Worm (Caenorhabditis elegans) whole organism, midembryonic: ENCODE results near the gene R10F2.6.

Experiments used
- T22C8.4 ChIP-seq: fragments of 200-800 bp; sonication (Bioruptor generic); IDR thresholded peaks from 2 replicates; pipeline ENCODE4 v1.3.6; 2022; ENCODE audit warnings: missing genetic modification characterization, missing compliant biosample characterization
- cog-1 ChIP-seq: sonication (generic microtip); optimal IDR thresholded peaks from 2 replicates; lab custom pipeline; 2016; ENCODE audit warnings: missing genetic modification characterization, missing compliant biosample characterization
- flt-1 ChIP-seq: fragments of 200-800 bp; sonication (Bioruptor generic); IDR thresholded peaks from 2 replicates; pipeline ENCODE4 v1.3.6; 2022; ENCODE audit warnings: missing genetic modification characterization, missing compliant biosample characterization
- klf-2 ChIP-seq: fragments of 200-800 bp; sonication (Bioruptor generic); conservative IDR thresholded peaks from 2 replicates; pipeline ENCODE4 v1.3.6; 2022; ENCODE audit warnings: missing genetic modification reagents, missing genetic modification characterization, missing compliant biosample characterization
- med-1 ChIP-seq: sonication (generic microtip); optimal IDR thresholded peaks from 2 replicates; lab custom pipeline; 2017; ENCODE audit warnings: missing genetic modification characterization, mild to moderate bottlenecking, missing compliant biosample characterization, antibody characterized with exemption, missing genetic modification reagents; ENCODE audit not compliant: insufficient read depth
- ref-1 ChIP-seq: fragments of 200-800 bp; sonication (Bioruptor generic); conservative IDR thresholded peaks from 2 replicates; pipeline ENCODE4 v1.3.6; 2022; ENCODE audit warnings: missing genetic modification reagents, missing genetic modification characterization, missing compliant biosample characterization
- tab-1 ChIP-seq: fragments of 200-800 bp; sonication (Bioruptor generic); IDR thresholded peaks from 2 replicates; pipeline ENCODE4 v1.3.6; 2022; ENCODE audit warnings: missing genetic modification characterization, missing compliant biosample characterization
- ztf-23 ChIP-seq: fragments of 200-800 bp; sonication (Bioruptor generic); IDR thresholded peaks from 2 replicates; pipeline ENCODE4 v1.3.6; 2022; ENCODE audit warnings: missing genetic modification reagents, missing genetic modification characterization, missing compliant biosample characterization
- ztf-29 ChIP-seq: fragments of 200-800 bp; sonication (Bioruptor generic); IDR thresholded peaks from 2 replicates; pipeline ENCODE4 v1.3.6; 2022; ENCODE audit warnings: missing genetic modification reagents, missing genetic modification characterization, missing compliant biosample characterization

DNA sequence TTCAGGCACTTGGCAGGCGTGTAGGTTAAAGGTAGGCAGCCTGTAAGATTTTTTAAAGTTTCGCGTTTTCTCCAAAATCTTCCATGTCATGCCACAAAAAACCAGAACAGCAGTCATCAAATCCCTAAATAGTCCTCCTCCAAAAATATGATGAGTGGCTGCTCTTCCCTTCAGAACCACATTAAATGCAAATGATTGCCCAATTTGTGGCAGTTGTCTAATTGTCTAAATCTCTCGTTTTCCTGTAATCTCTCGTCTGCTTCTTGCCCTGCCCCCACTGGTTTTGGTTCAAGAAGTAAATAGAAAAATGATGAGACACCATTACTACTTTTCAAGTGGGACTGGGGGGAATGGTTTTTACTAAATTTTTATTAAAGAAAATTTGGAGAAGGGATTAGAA is 39.7 kb downstream of the R10F2.6 start:
- no peak for TF ChIP-seq med-1
- no peak for TF ChIP-seq T22C8.4 (GFP tag; lab: Robert Waterston, UW)
- no peak for TF ChIP-seq ref-1 (GFP tag; lab: Robert Waterston, UW)
- no peak for TF ChIP-seq ztf-23 (GFP tag; lab: Robert Waterston, UW)
- TF ChIP-seq ztf-29 = no peak
- no peak for TF ChIP-seq cog-1 (tag; lab: Kevin White, UChicago)
- TF ChIP-seq tab-1 (GFP tag; lab: Robert Waterston, UW) = no peak
- no peak for TF ChIP-seq klf-2
- no peak for TF ChIP-seq flt-1 (GFP tag; lab: Robert Waterston, UW)
